Worm (Caenorhabditis elegans) whole organism, L3 larva: Measurements from ENCODE around the gene K12H6.12.

Experiments used
- ama-1 ChIP-seq: fragments of 150-350 bp; optimal IDR thresholded peaks from 2 replicates; lab custom pipeline; 2018
- ceh-28 ChIP-seq: fragments of 150-350 bp; optimal IDR thresholded peaks from 2 replicates; lab custom pipeline; 2014; ENCODE audit warnings: missing biosample characterization, missing genetic modification reagents, missing genetic modification characterization
- egl-27 ChIP-seq: sonication (generic microtip); optimal IDR thresholded peaks from 4 replicates; lab custom pipeline; 2017; ENCODE audit warnings: missing biosample characterization, missing genetic modification reagents, missing genetic modification characterization
- elt-3 ChIP-seq, 3 experiments: fragments of 150-350 bp in 1 of 3; sonication (generic microtip) in 2 of 3; optimal IDR thresholded peaks; 2 replicates in 2 of 3; 4 replicates in 1 of 3; lab custom pipeline; 2014 to 2017; ENCODE audit warnings: missing biosample characterization in 3 of 3, missing genetic modification characterization in 3 of 3
- fos-1 ChIP-seq: fragments of 150-350 bp; optimal IDR thresholded peaks from 2 replicates; lab custom pipeline; 2014; ENCODE audit warnings: missing biosample characterization, missing genetic modification characterization
- jun-1 ChIP-seq: fragments of 150-350 bp; optimal IDR thresholded peaks from 2 replicates; lab custom pipeline; 2014; ENCODE audit warnings: missing biosample characterization, missing genetic modification reagents, missing genetic modification characterization
- lsy-12 ChIP-seq: sonication (generic microtip); optimal IDR thresholded peaks from 2 replicates; lab custom pipeline; 2016; ENCODE audit warnings: mild to moderate bottlenecking, missing genetic modification characterization, missing compliant biosample characterization
- mml-1 ChIP-seq: fragments of 150-350 bp; sonication (generic microtip); optimal IDR thresholded peaks from 3 replicates; lab custom pipeline; 2014; ENCODE audit warnings: missing biosample characterization, missing genetic modification characterization
- nhr-25 ChIP-seq: sonication (generic microtip); optimal IDR thresholded peaks from 2 replicates; lab custom pipeline; 2017; ENCODE audit warnings: missing biosample characterization, missing genetic modification characterization
- pha-4 ChIP-seq: fragments of 150-350 bp; optimal IDR thresholded peaks from 2 replicates; lab custom pipeline; 2014; ENCODE audit warnings: missing biosample characterization, missing genetic modification reagents, missing genetic modification characterization
- snpc-4 ChIP-seq: fragments of 150-350 bp; optimal IDR thresholded peaks from 2 replicates; lab custom pipeline; 2014; ENCODE audit warnings: missing biosample characterization, missing genetic modification characterization
- unc-62 ChIP-seq: fragments of 150-350 bp; sonication (generic microtip); optimal IDR thresholded peaks from 4 replicates; lab custom pipeline; 2014; ENCODE audit warnings: missing biosample characterization, missing genetic modification reagents, missing genetic modification characterization
- ztf-11 ChIP-seq: fragments of 150-350 bp; optimal IDR thresholded peaks from 2 replicates; lab custom pipeline; 2014; ENCODE audit warnings: missing biosample characterization, missing genetic modification characterization
- ztf-4 ChIP-seq: fragments of 150-350 bp; optimal IDR thresholded peaks from 2 replicates; lab custom pipeline; 2014; ENCODE audit warnings: missing biosample characterization, missing genetic modification characterization

- TF ChIP-seq lsy-12 (tag; lab: Kevin White, UChicago) (no peak), ceh-28 (no peak), jun-1 (tag; lab: Kevin White, UChicago) (no peak), mml-1 (no peak), fos-1 (tag; lab: Kevin White, UChicago) (no peak), ztf-11 (no peak), unc-62 (GFP tag; lab: Kevin White, UChicago) (no peak), ztf-4 (tag; lab: Kevin White, UChicago) (no peak), egl-27 (tag; lab: Kevin White, UChicago) (no peak), pha-4 (tag; lab: Kevin White, UChicago) (no peak), ama-1 (lab: Kevin White, UChicago) (no peak), elt-3 (tag; optimal IDR thresholded peaks at IDR 0.05; lab: Kevin White, UChicago) (no peak), nhr-25 (no peak), snpc-4 (no peak)
Observed at ce11 chrII:2831173-2831572, 23.2 kb downstream of the K12H6.12 start, which contains the start of gene K12H6.6.
